Fruit fly (Drosophila melanogaster): ENCODE results near the gene TMEM216.
A peak's percentile ranks its signal among the peaks of the same experiment; 100 is the strongest.

dm6 chr3R:8676560-8677000, 39.5 kb upstream of the TMEM216 start, which contains the start of the genes Unc50, CG11755 and CG8043:
- TF ChIP-seq tj (GFP tag; optimal IDR thresholded peaks at IDR 0.05) (peak; percentile 54), CG1620 (GFP tag; optimal IDR thresholded peaks at IDR 0.05) (peak; percentile 82), CG33017 (tag; optimal IDR thresholded peaks at IDR 0.05) (peak; percentile 67), Clk (GFP tag; optimal IDR thresholded peaks at IDR 0.05) (peak; percentile 59), cic (GFP tag; optimal IDR thresholded peaks at IDR 0.05) (peak; percentile 37), Crg-1 (GFP tag; optimal IDR thresholded peaks at IDR 0.05) (peak; percentile 73), toe (GFP tag; optimal IDR thresholded peaks at IDR 0.05) (peak; percentile 89), CG12768 (GFP tag; optimal IDR thresholded peaks at IDR 0.05) (peak; percentile 73), cnc (optimal IDR thresholded peaks at IDR 0.05) (no peak), bab1 (GFP tag; optimal IDR thresholded peaks at IDR 0.05) (peak; percentile 90), Mnt (GFP tag; optimal IDR thresholded peaks at IDR 0.05) (peak; percentile 74), kay (GFP tag; ENCODE audit: borderline replicate concordance) (peak; percentile 94)

Measured in whole organism, adult.